Worm (Caenorhabditis elegans): ENCODE data around the gene afmd-2.
A peak's percentile ranks its signal among the peaks of the same experiment; 100 is the strongest.

Gene afmd-2

ce11 chrIV:13508924-13509323 is at the start of gene afmd-2:
afmd-2 (plus strand) TSS chrIV:13509224.
- no peak for TF ChIP-seq T22C8.4 (GFP tag; IDR thresholded peaks at IDR 0.05)
- TF ChIP-seq tab-1 (GFP tag; IDR thresholded peaks at IDR 0.05) = no peak
- TF ChIP-seq med-1 (GFP tag; optimal IDR thresholded peaks at IDR 0.05; ENCODE audit: insufficient read depth) = no peak
- TF ChIP-seq ztf-23 (GFP tag; IDR thresholded peaks at IDR 0.05) = no peak
- no peak for TF ChIP-seq ztf-29 (GFP tag; IDR thresholded peaks at IDR 0.05)
- no peak for TF ChIP-seq flt-1 (GFP tag; IDR thresholded peaks at IDR 0.05)
- TF ChIP-seq ref-1 (GFP tag; conservative IDR thresholded peaks at IDR 0.05) = no peak
- no peak for TF ChIP-seq klf-2 (GFP tag; conservative IDR thresholded peaks at IDR 0.05)
- TF ChIP-seq cog-1 (tag; optimal IDR thresholded peaks at IDR 0.05) = no peak

ce11 chrIV:13460876-13461275 is 48.1 kb upstream of the afmd-2 start, which contains the start of gene Y38H8A.12:
Y38H8A.12 (minus strand) TSS chrIV:13460976.
- no peak for TF ChIP-seq flt-1 (GFP tag; IDR thresholded peaks at IDR 0.05)
- no peak for TF ChIP-seq ref-1 (GFP tag; conservative IDR thresholded peaks at IDR 0.05)
- TF ChIP-seq cog-1 (tag; optimal IDR thresholded peaks at IDR 0.05) = no peak
- TF ChIP-seq tab-1 (GFP tag; IDR thresholded peaks at IDR 0.05) = no peak
- no peak for TF ChIP-seq ztf-29 (GFP tag; IDR thresholded peaks at IDR 0.05)
- no peak for TF ChIP-seq med-1 (GFP tag; optimal IDR thresholded peaks at IDR 0.05; ENCODE audit: insufficient read depth)
- no peak for TF ChIP-seq T22C8.4 (GFP tag; IDR thresholded peaks at IDR 0.05)
- TF ChIP-seq klf-2 (GFP tag; conservative IDR thresholded peaks at IDR 0.05) = no peak

- TF ChIP-seq ref-1 (GFP tag; conservative IDR thresholded peaks at IDR 0.05) (peak; percentile 50; the same call in 1 of the 2 replicates), flt-1 (GFP tag; IDR thresholded peaks at IDR 0.05) (peak; percentile 89)
These were observed 45.1 kb upstream of the afmd-2 start for ce11 chrIV:13463889-13464288.

ce11 chrIV:13464620-13465019 is 44.4 kb upstream of the afmd-2 start:
- 0 out of 2 replicates have a peak, but pooled peaks have one; percentile 5 for TF ChIP-seq flt-1 (GFP tag; IDR thresholded peaks at IDR 0.05)

DNA sequence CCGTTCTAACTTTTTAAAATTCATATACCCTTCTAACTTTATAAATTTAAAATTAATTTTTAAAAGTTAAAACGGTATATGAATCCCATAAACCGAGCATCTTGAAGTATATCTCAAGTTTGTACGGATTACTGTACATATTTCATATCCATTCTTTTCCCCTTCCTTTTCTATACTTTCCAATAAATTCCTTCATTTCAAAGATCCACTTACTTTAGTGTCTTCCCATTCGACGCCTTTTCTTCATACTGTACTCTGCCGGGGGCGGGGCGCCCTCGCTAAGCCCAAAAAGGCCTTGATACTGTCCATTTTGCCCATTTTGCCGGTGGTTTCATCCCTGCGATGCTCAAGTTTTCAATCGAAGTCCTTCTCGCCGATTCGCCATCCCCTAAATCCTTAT is 43.2 kb upstream of the afmd-2 start, which contains the start of gene fezf-1:
fezf-1 (plus strand) TSS at position 301 of the 400 bp plus-strand sequence.
- TF ChIP-seq cog-1 (tag; optimal IDR thresholded peaks at IDR 0.05) (no peak), ztf-29 (GFP tag; IDR thresholded peaks at IDR 0.05) (no peak), T22C8.4 (GFP tag; IDR thresholded peaks at IDR 0.05) (no peak), ztf-23 (GFP tag; IDR thresholded peaks at IDR 0.05) (no peak), ref-1 (GFP tag; conservative IDR thresholded peaks at IDR 0.05) (no peak), tab-1 (GFP tag; IDR thresholded peaks at IDR 0.05) (no peak), klf-2 (GFP tag; conservative IDR thresholded peaks at IDR 0.05) (no peak), flt-1 (GFP tag; IDR thresholded peaks at IDR 0.05) (no peak), med-1 (GFP tag; optimal IDR thresholded peaks at IDR 0.05; ENCODE audit: insufficient read depth) (no peak)

- TF ChIP-seq ref-1 (GFP tag; conservative IDR thresholded peaks at IDR 0.05) (no peak), T22C8.4 (GFP tag; IDR thresholded peaks at IDR 0.05) (no peak), cog-1 (tag; optimal IDR thresholded peaks at IDR 0.05) (no peak), klf-2 (GFP tag; conservative IDR thresholded peaks at IDR 0.05) (no peak), ztf-29 (GFP tag; IDR thresholded peaks at IDR 0.05) (no peak), tab-1 (GFP tag; IDR thresholded peaks at IDR 0.05) (no peak), med-1 (GFP tag; optimal IDR thresholded peaks at IDR 0.05; ENCODE audit: insufficient read depth) (no peak), flt-1 (GFP tag; IDR thresholded peaks at IDR 0.05) (no peak), ztf-23 (GFP tag; IDR thresholded peaks at IDR 0.05) (no peak)
These were observed 37.0 kb upstream of the afmd-2 start, which contains the start of the genes ttbk-8.1 and Y38H8A.4 for ce11 chrIV:13472011-13472410. ttbk-8.1 (plus strand) TSS chrIV:13472311. Y38H8A.4 (minus strand) TSS chrIV:13472376.

DNA sequence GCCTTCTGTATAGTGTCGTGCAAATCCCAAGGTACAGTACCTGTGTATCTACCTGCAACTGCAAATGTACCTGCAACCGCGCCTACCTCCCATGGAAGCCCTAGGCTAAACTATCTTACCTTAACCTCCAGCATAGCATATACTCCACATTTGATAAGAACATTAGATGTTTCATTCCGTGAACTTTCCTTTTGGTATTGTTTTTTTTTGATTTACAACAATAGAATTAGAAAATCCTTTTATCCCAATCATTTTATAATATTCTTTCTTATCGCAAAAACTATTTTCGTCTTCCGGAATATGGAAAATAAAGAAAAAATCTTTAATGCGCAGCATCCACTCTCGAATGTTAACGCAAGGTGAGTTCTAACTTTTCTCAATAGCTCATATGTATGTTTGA is 34.9 kb upstream of the afmd-2 start, which contains the start of gene Y38H8A.2:
Y38H8A.2 (plus strand) TSS at position 301 of the 400 bp plus-strand sequence.
- no peak for TF ChIP-seq tab-1 (GFP tag; IDR thresholded peaks at IDR 0.05)
- no peak for TF ChIP-seq ztf-29 (GFP tag; IDR thresholded peaks at IDR 0.05)
- TF ChIP-seq ztf-23 (GFP tag; IDR thresholded peaks at IDR 0.05) = no peak
- TF ChIP-seq T22C8.4 (GFP tag; IDR thresholded peaks at IDR 0.05) = no peak
- no peak for TF ChIP-seq flt-1 (GFP tag; IDR thresholded peaks at IDR 0.05)
- no peak for TF ChIP-seq ref-1 (GFP tag; conservative IDR thresholded peaks at IDR 0.05)
- no peak for TF ChIP-seq klf-2 (GFP tag; conservative IDR thresholded peaks at IDR 0.05)
- no peak for TF ChIP-seq med-1 (GFP tag; optimal IDR thresholded peaks at IDR 0.05; ENCODE audit: insufficient read depth)
- no peak for TF ChIP-seq cog-1 (tag; optimal IDR thresholded peaks at IDR 0.05)

DNA sequence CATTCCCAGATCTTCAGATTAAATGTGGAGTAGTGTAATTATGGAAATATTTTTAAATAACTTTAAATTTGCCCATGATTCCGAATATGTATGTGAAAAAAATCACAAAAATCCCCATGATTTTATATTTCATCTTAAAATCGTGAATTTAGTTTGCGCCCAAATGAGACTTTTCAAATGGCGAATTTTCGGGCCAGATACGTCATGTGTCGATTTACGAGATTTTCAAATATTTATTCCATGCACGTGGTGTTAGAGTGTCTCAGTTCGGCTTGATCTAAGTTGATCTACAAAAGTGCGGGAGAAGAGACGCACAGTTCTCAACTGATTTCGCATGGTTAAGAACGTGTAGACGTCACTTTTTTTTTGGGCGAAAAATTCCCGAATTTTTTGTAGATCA is 26.6 kb upstream of the afmd-2 start, which contains the start of gene Y38H8A.1:
Y38H8A.1 (plus strand) TSS at position 301 of the 400 bp plus-strand sequence.
- TF ChIP-seq T22C8.4 (GFP tag; IDR thresholded peaks at IDR 0.05) (no peak), ztf-23 (GFP tag; IDR thresholded peaks at IDR 0.05) (no peak), ztf-29 (GFP tag; IDR thresholded peaks at IDR 0.05) (no peak), med-1 (GFP tag; optimal IDR thresholded peaks at IDR 0.05; ENCODE audit: insufficient read depth) (no peak), ref-1 (GFP tag; conservative IDR thresholded peaks at IDR 0.05) (no peak), flt-1 (GFP tag; IDR thresholded peaks at IDR 0.05) (no peak), cog-1 (tag; optimal IDR thresholded peaks at IDR 0.05) (no peak), tab-1 (GFP tag; IDR thresholded peaks at IDR 0.05) (no peak), klf-2 (GFP tag; conservative IDR thresholded peaks at IDR 0.05) (no peak)

- no peak for TF ChIP-seq ztf-29 (GFP tag; IDR thresholded peaks at IDR 0.05)
These were observed 25.4 kb upstream of the afmd-2 start for ce11 chrIV:13483596-13483995.

ce11 chrIV:13487019-13487418 is 22.0 kb upstream of the afmd-2 start:
- no peak for TF ChIP-seq ztf-29 (GFP tag; IDR thresholded peaks at IDR 0.05)
- TF ChIP-seq med-1 (GFP tag; optimal IDR thresholded peaks at IDR 0.05; ENCODE audit: insufficient read depth) = no peak
- TF ChIP-seq flt-1 (GFP tag; IDR thresholded peaks at IDR 0.05) = 0 out of 2 replicates have a peak, but pooled peaks have one; percentile 19
- TF ChIP-seq ztf-23 (GFP tag; IDR thresholded peaks at IDR 0.05) = no peak

ce11 chrIV:13487596-13487995 is 21.4 kb upstream of the afmd-2 start:
- no peak for TF ChIP-seq flt-1 (GFP tag; IDR thresholded peaks at IDR 0.05)
- TF ChIP-seq cog-1 (tag; optimal IDR thresholded peaks at IDR 0.05) = no peak
- no peak for TF ChIP-seq med-1 (GFP tag; optimal IDR thresholded peaks at IDR 0.05; ENCODE audit: insufficient read depth)
- no peak for TF ChIP-seq ztf-23 (GFP tag; IDR thresholded peaks at IDR 0.05)
- TF ChIP-seq ztf-29 (GFP tag; IDR thresholded peaks at IDR 0.05) = no peak
- TF ChIP-seq klf-2 (GFP tag; conservative IDR thresholded peaks at IDR 0.05) = no peak
- TF ChIP-seq T22C8.4 (GFP tag; IDR thresholded peaks at IDR 0.05) = no peak
- no peak for TF ChIP-seq ref-1 (GFP tag; conservative IDR thresholded peaks at IDR 0.05)
- no peak for TF ChIP-seq tab-1 (GFP tag; IDR thresholded peaks at IDR 0.05)

Measured in whole organism, midembryonic.